Worm (Caenorhabditis elegans) whole organism, mixed stage, embryonic: ENCODE measurements around the gene srj-4.
"Not testable (repeated sequence)": the region's sequence is repeated elsewhere in the genome, so short reads cannot be mapped to it uniquely, and the experiment has no call there.

Experiments used
- M03D4.4 ChIP-seq: sonication (generic microtip); optimal IDR thresholded peaks from 2 replicates; lab custom pipeline; 2017; ENCODE audit warnings: mild to moderate bottlenecking, missing genetic modification characterization, missing compliant biosample characterization
- bed-3 ChIP-seq: fragments of 200-800 bp; sonication (Bioruptor generic); optimal IDR thresholded peaks from 3 replicates; lab custom pipeline; 2018; ENCODE audit warnings: mild to moderate bottlenecking, missing genetic modification characterization, moderate library complexity, missing compliant biosample characterization
- blmp-1 ChIP-seq: fragments of 150-350 bp; optimal IDR thresholded peaks from 2 replicates; lab custom pipeline; 2014; ENCODE audit warnings: missing biosample characterization, missing genetic modification characterization
- ceh-43 ChIP-seq: fragments of 200-800 bp; sonication (Bioruptor generic); optimal IDR thresholded peaks from 2 replicates; lab custom pipeline; 2018; ENCODE audit warnings: mild to moderate bottlenecking, missing genetic modification characterization, moderate library complexity, missing compliant biosample characterization
- ceh-83 ChIP-seq: fragments of 200-800 bp; sonication (Bioruptor generic); optimal IDR thresholded peaks from 2 replicates; lab custom pipeline; 2018; ENCODE audit warnings: mild to moderate bottlenecking, missing genetic modification characterization, missing compliant biosample characterization
- ces-1 ChIP-seq: fragments of 150-350 bp; optimal IDR thresholded peaks from 2 replicates; lab custom pipeline; 2014; ENCODE audit warnings: missing biosample characterization, missing genetic modification reagents, missing genetic modification characterization
- cnd-1 ChIP-seq: fragments of 200-800 bp; sonication (Bioruptor generic); optimal IDR thresholded peaks from 2 replicates; lab custom pipeline; 2018; ENCODE audit warnings: mild to moderate bottlenecking, missing genetic modification characterization, missing compliant biosample characterization
- drap-1 ChIP-seq: fragments of 200-800 bp; sonication (Bioruptor generic); optimal IDR thresholded peaks from 3 replicates; lab custom pipeline; 2018; ENCODE audit warnings: mild to moderate bottlenecking, missing genetic modification characterization, missing compliant biosample characterization
- elt-1 ChIP-seq: sonication (generic microtip); optimal IDR thresholded peaks from 2 replicates; lab custom pipeline; 2017; ENCODE audit warnings: missing genetic modification characterization, mild to moderate bottlenecking, missing compliant biosample characterization, antibody characterized with exemption, moderate library complexity, borderline replicate concordance; ENCODE audit not compliant: insufficient read depth
- elt-3 ChIP-seq: fragments of 150-350 bp; optimal IDR thresholded peaks from 2 replicates; lab custom pipeline; 2014; ENCODE audit warnings: missing biosample characterization, missing genetic modification characterization
- flh-1 ChIP-seq: fragments of 200-800 bp; sonication (Bioruptor generic); optimal IDR thresholded peaks from 2 replicates; lab custom pipeline; 2018; ENCODE audit warnings: mild to moderate bottlenecking, missing genetic modification characterization, moderate library complexity, missing compliant biosample characterization
- hlh-1 ChIP-seq: fragments of 150-350 bp; optimal IDR thresholded peaks from 2 replicates; lab custom pipeline; 2014; ENCODE audit warnings: missing biosample characterization, missing genetic modification reagents, missing genetic modification characterization
- lin-13 ChIP-seq: fragments of 150-350 bp; optimal IDR thresholded peaks from 2 replicates; lab custom pipeline; 2014; ENCODE audit warnings: missing biosample characterization, missing genetic modification characterization
- lin-32 ChIP-seq: fragments of 200-800 bp; sonication (Bioruptor generic); optimal IDR thresholded peaks from 2 replicates; lab custom pipeline; 2018; ENCODE audit warnings: mild to moderate bottlenecking, missing genetic modification characterization, missing compliant biosample characterization
- lsy-2 ChIP-seq: fragments of 150-350 bp; optimal IDR thresholded peaks from 2 replicates; lab custom pipeline; 2014; ENCODE audit warnings: missing biosample characterization, missing genetic modification characterization
- mab-5 ChIP-seq: fragments of 150-350 bp; optimal IDR thresholded peaks from 2 replicates; lab custom pipeline; 2014; ENCODE audit warnings: missing biosample characterization, missing genetic modification characterization
- mep-1 ChIP-seq: fragments of 150-350 bp; optimal IDR thresholded peaks from 2 replicates; lab custom pipeline; 2017; ENCODE audit warnings: missing biosample characterization, missing genetic modification reagents, missing genetic modification characterization, inconsistent platforms
- mls-2 ChIP-seq: sonication (generic microtip); optimal IDR thresholded peaks from 2 replicates; lab custom pipeline; 2016; ENCODE audit warnings: mild to moderate bottlenecking, missing genetic modification characterization, moderate library complexity, missing compliant biosample characterization
- nhr-12 ChIP-seq: fragments of 150-350 bp; optimal IDR thresholded peaks from 2 replicates; lab custom pipeline; 2014; ENCODE audit warnings: missing biosample characterization, missing genetic modification characterization
- nhr-2 ChIP-seq: fragments of 150-350 bp; optimal IDR thresholded peaks from 2 replicates; lab custom pipeline; 2014; ENCODE audit warnings: missing biosample characterization, missing genetic modification characterization
- nhr-237 ChIP-seq: fragments of 150-350 bp; optimal IDR thresholded peaks from 2 replicates; lab custom pipeline; 2014; ENCODE audit warnings: missing biosample characterization, missing genetic modification characterization
- nhr-28 ChIP-seq: fragments of 150-350 bp; optimal IDR thresholded peaks from 2 replicates; lab custom pipeline; 2014; ENCODE audit warnings: missing biosample characterization, missing genetic modification characterization
- nhr-76 ChIP-seq: sonication (generic microtip); optimal IDR thresholded peaks from 2 replicates; lab custom pipeline; 2017; ENCODE audit warnings: missing biosample characterization, missing genetic modification characterization
- pha-4 ChIP-seq: fragments of 150-350 bp; optimal IDR thresholded peaks from 2 replicates; lab custom pipeline; 2018; ENCODE audit warnings: missing biosample characterization, missing genetic modification reagents, missing genetic modification characterization
- sem-2 ChIP-seq: fragments of 200-800 bp; sonication (Bioruptor generic); optimal IDR thresholded peaks from 2 replicates; lab custom pipeline; 2018; ENCODE audit warnings: mild to moderate bottlenecking, missing genetic modification characterization, missing compliant biosample characterization
- snpc-4 ChIP-seq: fragments of 150-350 bp; optimal IDR thresholded peaks from 2 replicates; lab custom pipeline; 2014; ENCODE audit warnings: missing biosample characterization, missing genetic modification characterization
- sptf-1 ChIP-seq: sonication (generic microtip); optimal IDR thresholded peaks from 2 replicates; lab custom pipeline; 2017; ENCODE audit warnings: mild to moderate bottlenecking, missing genetic modification characterization, moderate library complexity, missing compliant biosample characterization
- tbx-8 ChIP-seq: fragments of 200-800 bp; sonication (Bioruptor generic); optimal IDR thresholded peaks from 2 replicates; lab custom pipeline; 2018; ENCODE audit warnings: mild to moderate bottlenecking, missing genetic modification characterization, moderate library complexity, missing compliant biosample characterization
- unc-39 ChIP-seq: fragments of 150-350 bp; optimal IDR thresholded peaks from 2 replicates; lab custom pipeline; 2014; ENCODE audit warnings: missing biosample characterization, missing genetic modification characterization
- zip-8 ChIP-seq: fragments of 150-350 bp; optimal IDR thresholded peaks from 2 replicates; lab custom pipeline; 2014; ENCODE audit warnings: missing biosample characterization, missing genetic modification characterization
- ztf-11 ChIP-seq: fragments of 150-350 bp; optimal IDR thresholded peaks from 2 replicates; lab custom pipeline; 2014; ENCODE audit warnings: missing biosample characterization, missing genetic modification characterization

Gene srj-4

ce11 chrV:12121274-12121673 is 41.7 kb upstream of the srj-4 start, which contains the start of gene C13C4.6:
TSS of gene C13C4.6 (plus strand) at chrV:12121574.
- TF ChIP-seq mab-5 (tag; lab: Kevin White, UChicago) = no peak
- no peak for TF ChIP-seq sem-2 (GFP tag; lab: Kevin White, UChicago)
- TF ChIP-seq nhr-12 (tag; lab: Kevin White, UChicago) = no peak
- no peak for TF ChIP-seq mep-1 (tag; lab: Kevin White, UChicago)
- no peak for TF ChIP-seq nhr-2

DNA sequence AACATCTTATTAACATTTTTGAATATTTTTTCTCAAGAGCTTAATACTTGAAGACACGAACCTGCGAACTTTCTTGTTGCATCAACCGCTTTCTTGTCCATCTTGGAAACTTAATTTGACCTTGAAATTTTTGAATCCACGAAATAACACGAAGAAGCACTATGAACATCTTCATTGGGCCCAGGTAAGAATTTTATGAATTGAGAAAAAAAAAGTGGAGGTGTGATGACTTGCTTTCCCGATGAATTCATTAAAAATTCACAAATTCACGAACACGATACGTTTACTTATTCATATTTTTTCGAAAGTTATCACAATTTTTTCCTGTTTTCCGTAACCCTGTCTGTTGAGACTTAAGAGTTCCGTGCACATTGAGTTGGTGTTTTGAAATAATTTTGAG is 32.3 kb upstream of the srj-4 start, which contains the start of gene C27A7.6:
Gene C27A7.6 (minus strand): TSS at position 101 of the 400 bp plus-strand sequence.
- not testable (repeated sequence) for TF ChIP-seq nhr-2; tbx-8 (GFP tag; lab: Kevin White, UChicago); pha-4 (tag; lab: Kevin White, UChicago)

- not testable (repeated sequence) for TF ChIP-seq M03D4.4 (tag; lab: Kevin White, UChicago); ztf-11 (tag; lab: Kevin White, UChicago); ceh-83
Observed at ce11 chrV:12131157-12131556, 31.8 kb upstream of the srj-4 start, which contains the start of gene enpp-1. TSS of gene enpp-1 (plus strand) at chrV:12131457.

DNA sequence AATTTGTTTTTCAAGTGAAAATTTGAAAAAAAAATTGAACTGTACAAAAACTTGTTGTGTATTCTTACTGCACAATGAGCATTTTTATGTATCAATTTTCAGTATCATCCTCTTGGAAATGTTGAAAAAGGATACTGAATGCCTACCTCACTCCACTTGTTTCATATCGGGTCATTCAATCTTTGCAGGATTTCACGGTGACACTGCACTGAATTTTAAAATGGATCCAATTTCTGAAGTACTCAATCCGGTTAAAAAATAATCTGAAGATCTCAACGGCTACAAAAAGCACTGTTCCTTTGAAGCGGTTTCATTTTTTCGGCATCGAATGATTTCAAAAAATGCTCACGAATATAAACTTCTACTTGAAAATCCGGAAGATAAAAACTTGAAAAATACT is 25.1 kb upstream of the srj-4 start:
- TF ChIP-seq nhr-76 (no peak), lin-32 (no peak), lsy-2 (no peak), nhr-237 (tag; lab: Kevin White, UChicago) (no peak), nhr-28 (no peak), mep-1 (tag; lab: Kevin White, UChicago) (no peak), drap-1 (no peak), snpc-4 (tag; lab: Kevin White, UChicago) (no peak), sptf-1 (tag; lab: Kevin White, UChicago) (no peak), lin-13 (tag; lab: Kevin White, UChicago) (no peak), hlh-1 (tag; lab: Kevin White, UChicago) (no peak)

- no peak for TF ChIP-seq lsy-2
Observed at ce11 chrV:12140625-12141024, 22.4 kb upstream of the srj-4 start, which contains the start of gene C27A7.3. TSS of gene C27A7.3 (plus strand) at chrV:12140925.

- TF ChIP-seq bed-3 (no peak), elt-1 (tag; lab: Kevin White, UChicago) (no peak), blmp-1 (tag; lab: Kevin White, UChicago) (no peak), cnd-1 (tag; lab: Kevin White, UChicago) (no peak), ces-1 (GFP tag; lab: Kevin White, UChicago) (no peak), ceh-83 (no peak), tbx-8 (GFP tag; lab: Kevin White, UChicago) (no peak)
Observed at ce11 chrV:12150607-12151006, 12.4 kb upstream of the srj-4 start, which contains the start of gene che-11. TSS of gene che-11 (minus strand) at chrV:12150707.

- TF ChIP-seq hlh-1 (tag; lab: Kevin White, UChicago) (no peak), cnd-1 (tag; lab: Kevin White, UChicago) (no peak), elt-3 (tag; lab: Kevin White, UChicago) (no peak), mab-5 (tag; lab: Kevin White, UChicago) (no peak)
Observed at ce11 chrV:12152857-12153256, 10.1 kb upstream of the srj-4 start, which contains the start of gene C27A7.8. TSS of gene C27A7.8 (plus strand) at chrV:12153157.

DNA sequence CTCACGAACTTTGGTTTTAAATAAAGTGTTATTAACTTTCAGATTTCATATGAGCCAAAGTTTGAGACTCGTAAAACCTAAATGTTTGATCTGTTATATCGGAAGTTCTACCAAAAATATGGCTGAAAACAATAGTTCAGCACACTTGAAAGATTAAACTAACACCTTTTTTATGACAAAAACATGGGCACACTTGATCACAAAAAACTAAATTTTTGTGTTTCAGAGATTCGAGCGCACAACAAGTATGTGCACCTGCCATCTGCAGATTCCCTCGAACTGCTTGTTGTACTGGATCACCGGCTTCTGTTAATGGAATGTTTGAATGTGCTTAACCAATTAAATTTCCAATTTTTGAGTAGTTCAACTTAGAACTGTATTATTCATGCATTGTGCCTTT is 9.2 kb upstream of the srj-4 start:
- TF ChIP-seq flh-1 (GFP tag; lab: Kevin White, UChicago) = no peak
- TF ChIP-seq hlh-1 (tag; lab: Kevin White, UChicago) = no peak
- no peak for TF ChIP-seq pha-4 (tag; lab: Kevin White, UChicago)
- TF ChIP-seq drap-1 = no peak
- TF ChIP-seq nhr-28 = no peak
- no peak for TF ChIP-seq nhr-2
- no peak for TF ChIP-seq mls-2 (tag; lab: Kevin White, UChicago)
- TF ChIP-seq zip-8 (tag; lab: Kevin White, UChicago) = no peak
- no peak for TF ChIP-seq ceh-43 (GFP tag; lab: Kevin White, UChicago)
- no peak for TF ChIP-seq nhr-76
- no peak for TF ChIP-seq sem-2 (GFP tag; lab: Kevin White, UChicago)
- no peak for TF ChIP-seq lin-32
- no peak for TF ChIP-seq blmp-1 (tag; lab: Kevin White, UChicago)
- no peak for TF ChIP-seq nhr-12 (tag; lab: Kevin White, UChicago)
- TF ChIP-seq ztf-11 (tag; lab: Kevin White, UChicago) = no peak
- TF ChIP-seq unc-39 = no peak
- no peak for TF ChIP-seq mab-5 (tag; lab: Kevin White, UChicago)
- TF ChIP-seq tbx-8 (GFP tag; lab: Kevin White, UChicago) = no peak
- TF ChIP-seq elt-3 (tag; lab: Kevin White, UChicago) = no peak
